Worm (Caenorhabditis elegans): ENCODE measurements around the gene cap-1.

ce11 chrIV:7195734-7196133 lies 34.3 kb downstream of the cap-1 start, which contains the start of gene best-16:
- TF ChIP-seq tbx-11 (GFP tag; IDR thresholded peaks at IDR 0.05) (no peak), ama-1 (optimal IDR thresholded peaks at IDR 0.05) (no peak), ets-7 (tag; optimal IDR thresholded peaks at IDR 0.05) (no peak), pes-1 (GFP tag; IDR thresholded peaks at IDR 0.05) (no peak), hnd-1 (tag; optimal IDR thresholded peaks at IDR 0.05) (no peak), flt-1 (GFP tag; IDR thresholded peaks at IDR 0.05) (no peak), hmg-4 (GFP tag; optimal IDR thresholded peaks at IDR 0.05) (no peak), F13C5.2 (tag; optimal IDR thresholded peaks at IDR 0.05) (no peak)
